Worm (Caenorhabditis elegans): ENCODE results near the gene abts-3.

DNA sequence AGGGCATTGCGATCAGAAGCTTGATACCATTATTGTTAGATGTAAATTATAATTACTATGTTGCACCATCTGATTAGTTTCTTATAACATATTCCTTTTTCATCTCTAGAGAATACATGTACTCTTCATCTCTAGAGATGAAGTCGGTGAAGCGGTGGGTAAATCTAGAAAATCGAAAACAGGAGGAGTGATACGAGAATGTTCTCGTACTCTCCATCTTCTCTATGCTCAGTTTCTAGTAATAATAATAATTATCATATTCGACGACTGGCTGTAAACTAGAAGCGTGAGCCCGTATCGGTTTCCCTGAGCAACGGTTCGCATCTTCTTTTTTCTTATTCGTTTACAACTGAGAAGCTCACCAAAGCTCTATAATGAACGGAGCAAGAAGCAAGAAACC is 24.9 kb upstream of the abts-3 start:
- no peak for TF ChIP-seq unc-130 (tag; optimal IDR thresholded peaks at IDR 0.05)
- no peak for TF ChIP-seq dpl-1 (GFP tag; optimal IDR thresholded peaks at IDR 0.05)

Measured in whole organism, L1 larva.